Fruit fly (Drosophila melanogaster) whole organism: ENCODE measurements around the gene Kr-h1.

Experiments
- CG8478 ChIP-seq: fragments of >200 bp; optimal IDR thresholded peaks from 2 replicates; lab custom pipeline; 2018; ENCODE audit warnings: inconsistent platforms
- Dll ChIP-seq: fragments of >200 bp; optimal IDR thresholded peaks from 2 replicates; lab custom pipeline; 2017
- EcR ChIP-seq, 2 experiments: fragments of >200 bp; optimal IDR thresholded peaks; 2 replicates each; lab custom pipeline; 2017; ENCODE audit warnings: missing biosample characterization in 2 of 2, missing genetic modification characterization in 2 of 2, missing genetic modification reagents in 2 of 2
- pan ChIP-seq: fragments of >200 bp; optimal IDR thresholded peaks from 2 replicates; lab custom pipeline; 2017
- psq ChIP-seq: fragments of >200 bp; optimal IDR thresholded peaks from 2 replicates; lab custom pipeline; 2017
- usp ChIP-seq: fragments of >200 bp; optimal IDR thresholded peaks from 2 replicates; lab custom pipeline; 2017; ENCODE audit warnings: missing biosample characterization, missing genetic modification characterization, mixed read lengths

- TF ChIP-seq EcR (GFP tag; optimal IDR thresholded peaks at IDR 0.05; lab: Kevin White, UChicago) (no peak), psq (lab: Kevin White, UChicago) (no peak), CG8478 (no peak), Dll (lab: Kevin White, UChicago) (no peak), pan (lab: Kevin White, UChicago) (no peak), usp (GFP tag; lab: Kevin White, UChicago) (no peak)
Measured at dm6 chr2L:6074314-6074713, 8.1 kb upstream of the Kr-h1 start.
